Worm (Caenorhabditis elegans) whole organism, mixed stage, embryonic: ENCODE results near the gene chmp-7.

Experiments used
- ces-1 ChIP-seq: fragments of 150-350 bp; optimal IDR thresholded peaks from 2 replicates; lab custom pipeline; 2014; ENCODE audit warnings: missing biosample characterization, missing genetic modification reagents, missing genetic modification characterization
- elt-1 ChIP-seq: sonication (generic microtip); optimal IDR thresholded peaks from 2 replicates; lab custom pipeline; 2017; ENCODE audit warnings: missing genetic modification characterization, mild to moderate bottlenecking, missing compliant biosample characterization, antibody characterized with exemption, moderate library complexity, borderline replicate concordance; ENCODE audit not compliant: insufficient read depth
- nhr-237 ChIP-seq: fragments of 150-350 bp; optimal IDR thresholded peaks from 2 replicates; lab custom pipeline; 2014; ENCODE audit warnings: missing biosample characterization, missing genetic modification characterization

ce11 chrII:9014188-9014587, 40.6 kb upstream of the chmp-7 start:
- TF ChIP-seq ces-1 (GFP tag; lab: Kevin White, UChicago) (no peak), elt-1 (no peak), nhr-237 (tag; lab: Kevin White, UChicago) (no peak)
